Fruit fly (Drosophila melanogaster) whole organism, embryonic: ENCODE measurements around the gene CG46463.

Experiments
- Antp ChIP-seq: fragments of 200-800 bp; sonication (Bioruptor generic); optimal IDR thresholded peaks from 3 replicates; lab custom pipeline; 2016; ENCODE audit warnings: missing biosample characterization, missing genetic modification characterization
- B-H1 ChIP-seq: fragments of 200-800 bp; sonication (Bioruptor generic); IDR thresholded peaks from 3 replicates; pipeline ENCODE4 v1.3.6; 2022; ENCODE audit warnings: missing biosample characterization, missing genetic modification characterization
- BEAF-32 ChIP-seq: fragments of 200-800 bp; sonication (Bioruptor generic); optimal IDR thresholded peaks from 3 replicates; lab custom pipeline; 2017; ENCODE audit warnings: missing biosample characterization, missing genetic modification characterization, mild to moderate bottlenecking, moderate library complexity, missing genetic modification reagents
- Bdp1 ChIP-seq: fragments of 200-800 bp; sonication (Bioruptor generic); optimal IDR thresholded peaks from 3 replicates; lab custom pipeline; 2016; ENCODE audit warnings: missing biosample characterization, missing genetic modification characterization
- CG11696 ChIP-seq: fragments of 200-800 bp; sonication (Bioruptor generic); IDR thresholded peaks from 2 replicates; pipeline ENCODE4 v1.3.6; 2022; ENCODE audit warnings: missing biosample characterization, missing genetic modification characterization
- CG14710 ChIP-seq: fragments of 200-800 bp; sonication (Bioruptor generic); optimal IDR thresholded peaks from 3 replicates; lab custom pipeline; 2019; ENCODE audit warnings: missing biosample characterization, mild to moderate bottlenecking, missing genetic modification characterization, moderate library complexity
- CG15601 ChIP-seq: fragments of 200-800 bp; sonication (Bioruptor generic); optimal IDR thresholded peaks from 3 replicates; lab custom pipeline; 2019; ENCODE audit warnings: missing biosample characterization, mild to moderate bottlenecking, missing genetic modification characterization, moderate library complexity
- CG16779 ChIP-seq: fragments of 200-800 bp; sonication (Bioruptor generic); IDR thresholded peaks from 2 replicates; pipeline ENCODE4 v1.3.6; 2022; ENCODE audit warnings: missing biosample characterization, missing genetic modification characterization
- CG17568 ChIP-seq: fragments of 200-800 bp; sonication (Bioruptor generic); optimal IDR thresholded peaks from 2 replicates; lab custom pipeline; 2018; ENCODE audit warnings: missing biosample characterization, mild to moderate bottlenecking, missing genetic modification characterization, moderate library complexity
- CG17802 ChIP-seq: fragments of 200-800 bp; sonication (Bioruptor generic); optimal IDR thresholded peaks from 2 replicates; lab custom pipeline; 2018; ENCODE audit warnings: missing biosample characterization, mild to moderate bottlenecking, missing genetic modification characterization, moderate library complexity
- CG1792 ChIP-seq: fragments of 200-800 bp; sonication (Bioruptor generic); optimal IDR thresholded peaks from 2 replicates; lab custom pipeline; 2016; ENCODE audit warnings: missing biosample characterization, missing genetic modification characterization
- CG18262 ChIP-seq: fragments of 200-800 bp; optimal IDR thresholded peaks from 3 replicates; lab custom pipeline; 2019; ENCODE audit warnings: missing biosample characterization, mild to moderate bottlenecking, missing genetic modification characterization, moderate library complexity
- CG2116 ChIP-seq: fragments of 200-800 bp; sonication (Bioruptor generic); optimal IDR thresholded peaks from 3 replicates; lab custom pipeline; 2018; ENCODE audit warnings: missing biosample characterization, mild to moderate bottlenecking, missing genetic modification characterization
- CG2889 ChIP-seq: fragments of 200-800 bp; sonication (Bioruptor generic); IDR thresholded peaks from 3 replicates; pipeline ENCODE4 v1.3.6; 2022; ENCODE audit warnings: missing biosample characterization, missing genetic modification characterization
- CG31224 ChIP-seq: fragments of 200-800 bp; sonication (Bioruptor generic); IDR thresholded peaks from 2 replicates; pipeline ENCODE4 v1.3.6; 2022; ENCODE audit warnings: missing biosample characterization, missing genetic modification characterization
- CG3847 ChIP-seq: fragments of 200-800 bp; sonication (Bioruptor generic); IDR thresholded peaks from 2 replicates; pipeline ENCODE4 v1.3.6; 2022; ENCODE audit warnings: missing biosample characterization, missing genetic modification characterization
- CG4854 ChIP-seq: fragments of 200-800 bp; sonication (Bioruptor generic); optimal IDR thresholded peaks from 2 replicates; lab custom pipeline; 2016; ENCODE audit warnings: missing biosample characterization, missing genetic modification characterization, inconsistent platforms
- CG5245 ChIP-seq: fragments of 200-800 bp; sonication (Bioruptor generic); optimal IDR thresholded peaks from 3 replicates; lab custom pipeline; 2016; ENCODE audit warnings: missing biosample characterization, missing genetic modification characterization
- CG6272 ChIP-seq: fragments of 200-800 bp; sonication (Bioruptor generic); IDR thresholded peaks from 2 replicates; pipeline ENCODE4 v1.3.6; 2022; ENCODE audit warnings: missing biosample characterization, missing genetic modification characterization
- CG8478 ChIP-seq: fragments of >200 bp; optimal IDR thresholded peaks from 2 replicates; lab custom pipeline; 2018
- D19A ChIP-seq: fragments of 200-800 bp; optimal IDR thresholded peaks from 3 replicates; lab custom pipeline; 2019; ENCODE audit warnings: missing biosample characterization, mild to moderate bottlenecking, missing genetic modification characterization, moderate library complexity
- E2f2 ChIP-seq: fragments of 200-800 bp; sonication (Bioruptor generic); IDR thresholded peaks from 2 replicates; pipeline ENCODE4 v1.3.6; 2022; ENCODE audit warnings: missing biosample characterization, missing genetic modification characterization
- GATAe ChIP-seq: fragments of 200-800 bp; sonication (Bioruptor generic); conservative IDR thresholded peaks from 2 replicates; pipeline ENCODE4 v1.3.6; 2022; ENCODE audit warnings: missing biosample characterization, missing genetic modification characterization
- HLHmδ ChIP-seq: fragments of 200-800 bp; sonication (Bioruptor generic); optimal IDR thresholded peaks from 2 replicates; lab custom pipeline; 2018; ENCODE audit warnings: missing biosample characterization, mild to moderate bottlenecking, missing genetic modification characterization, moderate library complexity
- Hsf ChIP-seq: fragments of 200-800 bp; sonication (Bioruptor generic); optimal IDR thresholded peaks from 3 replicates; lab custom pipeline; 2016; ENCODE audit warnings: missing biosample characterization, missing genetic modification characterization
- Lhr ChIP-seq: fragments of 200-800 bp; sonication (Bioruptor generic); optimal IDR thresholded peaks from 3 replicates; lab custom pipeline; 2017; ENCODE audit warnings: mild to moderate bottlenecking, missing biosample characterization, missing genetic modification reagents, missing genetic modification characterization
- NK7.1 ChIP-seq: fragments of 200-800 bp; sonication (Bioruptor generic); optimal IDR thresholded peaks from 3 replicates; lab custom pipeline; 2016; ENCODE audit warnings: missing biosample characterization, missing genetic modification characterization
- NfI ChIP-seq: fragments of 200-800 bp; sonication (Bioruptor generic); optimal IDR thresholded peaks from 3 replicates; lab custom pipeline; 2018; ENCODE audit warnings: missing biosample characterization, mild to moderate bottlenecking, missing genetic modification characterization, moderate library complexity
- Oaz ChIP-seq: fragments of 200-800 bp; sonication (Bioruptor generic); IDR thresholded peaks from 2 replicates; pipeline ENCODE4 v1.3.6; 2022; ENCODE audit warnings: missing biosample characterization, missing genetic modification characterization
- Sry-δ ChIP-seq: fragments of 200-800 bp; sonication (Bioruptor generic); optimal IDR thresholded peaks from 2 replicates; lab custom pipeline; 2016; ENCODE audit warnings: missing biosample characterization, missing genetic modification characterization
- Stat92E ChIP-seq, 3 experiments: fragments of >200 bp in 2 of 3; fragments of 200-800 bp in 1 of 3; sonication (Bioruptor generic) in 1 of 3; optimal IDR thresholded peaks; 2 replicates each; lab custom pipeline; 2017 to 2019; ENCODE audit warnings: missing biosample characterization in 3 of 3, missing genetic modification characterization in 3 of 3, mild to moderate bottlenecking in 1 of 3, moderate library complexity in 1 of 3
- aop ChIP-seq: fragments of 200-800 bp; sonication (Bioruptor generic); IDR thresholded peaks from 2 replicates; pipeline ENCODE4 v1.3.6; 2022; ENCODE audit warnings: missing biosample characterization, missing genetic modification characterization
- ash1 ChIP-seq: fragments of 200-800 bp; sonication (Bioruptor generic); optimal IDR thresholded peaks from 2 replicates; lab custom pipeline; 2018; ENCODE audit warnings: missing biosample characterization, mild to moderate bottlenecking, missing genetic modification characterization
- bbx ChIP-seq: fragments of 200-800 bp; sonication (Bioruptor generic); IDR thresholded peaks from 2 replicates; pipeline ENCODE4 v1.3.6; 2022; ENCODE audit warnings: missing biosample characterization, missing genetic modification characterization; ENCODE audit not compliant: partially characterized antibody
- chm ChIP-seq: fragments of 200-800 bp; sonication (Bioruptor generic); IDR thresholded peaks from 2 replicates; pipeline ENCODE4 v1.3.6; 2022; ENCODE audit warnings: missing biosample characterization, missing genetic modification characterization
- crc ChIP-seq: fragments of 200-800 bp; sonication (Bioruptor generic); optimal IDR thresholded peaks from 2 replicates; lab custom pipeline; 2016; ENCODE audit warnings: missing biosample characterization, missing genetic modification characterization
- da ChIP-seq: fragments of 200-800 bp; sonication (Bioruptor generic); optimal IDR thresholded peaks from 2 replicates; lab custom pipeline; 2016; ENCODE audit warnings: missing biosample characterization, missing genetic modification characterization
- danr ChIP-seq: fragments of 200-800 bp; sonication (Bioruptor generic); IDR thresholded peaks from 2 replicates; pipeline ENCODE4 v1.3.6; 2022; ENCODE audit warnings: missing biosample characterization, missing genetic modification characterization
- dmrt11E ChIP-seq: fragments of 200-800 bp; sonication (Bioruptor generic); optimal IDR thresholded peaks from 3 replicates; lab custom pipeline; 2018; ENCODE audit warnings: missing biosample characterization, mild to moderate bottlenecking, missing genetic modification characterization, moderate library complexity
- en ChIP-seq: fragments of 200-800 bp; sonication (Bioruptor generic); optimal IDR thresholded peaks from 2 replicates; lab custom pipeline; 2016; ENCODE audit warnings: missing biosample characterization, missing genetic modification characterization
- eyg ChIP-seq: fragments of 200-800 bp; sonication (Bioruptor generic); optimal IDR thresholded peaks from 3 replicates; lab custom pipeline; 2016; ENCODE audit warnings: missing biosample characterization, missing genetic modification characterization
- fd3F ChIP-seq: fragments of 200-800 bp; sonication (Bioruptor generic); optimal IDR thresholded peaks from 2 replicates; lab custom pipeline; 2018; ENCODE audit warnings: missing biosample characterization, mild to moderate bottlenecking, missing genetic modification characterization, moderate library complexity
- h ChIP-seq: fragments of >200 bp; optimal IDR thresholded peaks from 2 replicates; lab custom pipeline; 2017
- inv ChIP-seq: fragments of 200-800 bp; sonication (Bioruptor generic); IDR thresholded peaks from 2 replicates; pipeline ENCODE4 v1.3.6; 2022; ENCODE audit warnings: missing biosample characterization, missing genetic modification characterization; ENCODE audit not compliant: partially characterized antibody
- jumu ChIP-seq: fragments of 200-800 bp; sonication (Bioruptor generic); optimal IDR thresholded peaks from 3 replicates; lab custom pipeline; 2016; ENCODE audit warnings: missing biosample characterization, missing genetic modification characterization
- nau ChIP-seq: fragments of 200-800 bp; sonication (Bioruptor generic); optimal IDR thresholded peaks from 3 replicates; lab custom pipeline; 2017; ENCODE audit warnings: missing biosample characterization, mild to moderate bottlenecking, missing genetic modification characterization, missing genetic modification reagents
- oc ChIP-seq: fragments of 200-800 bp; sonication (Bioruptor generic); optimal IDR thresholded peaks from 2 replicates; lab custom pipeline; 2018; ENCODE audit warnings: missing biosample characterization, mild to moderate bottlenecking, missing genetic modification characterization, moderate library complexity
- onecut ChIP-seq: fragments of 200-800 bp; sonication (Bioruptor generic); IDR thresholded peaks from 2 replicates; pipeline ENCODE4 v1.3.6; 2022; ENCODE audit warnings: missing biosample characterization, missing genetic modification characterization
- p53 ChIP-seq: fragments of 200-800 bp; sonication (Bioruptor generic); optimal IDR thresholded peaks from 2 replicates; lab custom pipeline; 2016; ENCODE audit warnings: missing biosample characterization, missing genetic modification characterization
- slp2 ChIP-seq: fragments of 200-800 bp; sonication (Bioruptor generic); optimal IDR thresholded peaks from 2 replicates; lab custom pipeline; 2016; ENCODE audit warnings: missing biosample characterization, missing genetic modification characterization
- tap ChIP-seq: fragments of 200-800 bp; optimal IDR thresholded peaks from 3 replicates; lab custom pipeline; 2019; ENCODE audit warnings: missing biosample characterization, mild to moderate bottlenecking, missing genetic modification characterization, moderate library complexity
- unc-4 ChIP-seq: fragments of 200-800 bp; sonication (Bioruptor generic); IDR thresholded peaks from 2 replicates; pipeline ENCODE4 v1.3.6; 2022; ENCODE audit warnings: missing biosample characterization, missing genetic modification characterization; ENCODE audit not compliant: partially characterized antibody
- yki ChIP-seq: fragments of >200 bp; optimal IDR thresholded peaks from 3 replicates; lab custom pipeline; 2018

Gene CG46463

dm6 chr3L:3434882-3435281 lies 26.2 kb upstream of the CG46463 start (continued):
- no peak for TF ChIP-seq GATAe (GFP tag; lab: Robert Waterston, UW)
- no peak for TF ChIP-seq NK7.1
- TF ChIP-seq danr (GFP tag; lab: Robert Waterston, UW), result no peak
- peak; percentile 41 for TF ChIP-seq CG18262 (tag; lab: Kevin White, UChicago)
- no peak for TF ChIP-seq en (GFP tag; lab: Kevin White, UChicago)
- no peak for TF ChIP-seq CG6272 (GFP tag; lab: Robert Waterston, UW)
- TF ChIP-seq CG5245 (GFP tag; lab: Kevin White, UChicago), result no peak
- no peak for TF ChIP-seq eyg (GFP tag; lab: Kevin White, UChicago)
- no peak for TF ChIP-seq CG1792
- TF ChIP-seq inv (GFP tag; lab: Robert Waterston, UW), result no peak
- TF ChIP-seq E2f2 (GFP tag; lab: Robert Waterston, UW), result no peak
- peak; percentile 5 for TF ChIP-seq tap (tag; lab: Kevin White, UChicago)
- no peak for TF ChIP-seq CG2116 (GFP tag; lab: Kevin White, UChicago)
- TF ChIP-seq NfI, result no peak
- TF ChIP-seq Lhr (GFP tag; lab: Kevin White, UChicago), result no peak
- no peak for TF ChIP-seq CG11696 (GFP tag; lab: Robert Waterston, UW)
- no peak for TF ChIP-seq h
- no peak for TF ChIP-seq B-H1
- TF ChIP-seq onecut (GFP tag; lab: Robert Waterston, UW), result 0 out of 2 replicates have a peak, but pooled peaks have one; percentile 8
- TF ChIP-seq unc-4 (GFP tag; lab: Robert Waterston, UW), result no peak
- no peak for TF ChIP-seq p53 (GFP tag; lab: Kevin White, UChicago)
- TF ChIP-seq CG16779 (GFP tag; lab: Robert Waterston, UW), result no peak
- TF ChIP-seq CG31224 (GFP tag; lab: Robert Waterston, UW), result no peak
- peak; percentile 4 for TF ChIP-seq dmrt11E (tag; lab: Kevin White, UChicago)
- TF ChIP-seq CG8478 (lab: Kevin White, UChicago), result no peak
- no peak for TF ChIP-seq CG4854
- no peak for TF ChIP-seq HLHmδ
- TF ChIP-seq Hsf (GFP tag; lab: Kevin White, UChicago), result no peak
- no peak for TF ChIP-seq yki (lab: Kevin White, UChicago)
- TF ChIP-seq CG3847, result peak; percentile 12; the same call in 1 of the 2 replicates
- no peak for TF ChIP-seq jumu (GFP tag; lab: Kevin White, UChicago)
- peak; percentile 25 for TF ChIP-seq CG14710 (tag; lab: Kevin White, UChicago)
- no peak for TF ChIP-seq slp2 (GFP tag; lab: Kevin White, UChicago)
- TF ChIP-seq Sry-δ (GFP tag; lab: Kevin White, UChicago), result no peak
- TF ChIP-seq da (GFP tag; lab: Kevin White, UChicago), result no peak
- no peak for TF ChIP-seq aop (GFP tag; lab: Robert Waterston, UW)
- no peak for TF ChIP-seq CG17802 (tag; lab: Kevin White, UChicago)
- peak; percentile 63 for TF ChIP-seq CG15601
- TF ChIP-seq Antp (GFP tag; lab: Kevin White, UChicago), result no peak
- no peak for TF ChIP-seq CG17568 (GFP tag; lab: Kevin White, UChicago)
- no peak for TF ChIP-seq BEAF-32 (GFP tag; lab: Kevin White, UChicago)
- no peak for TF ChIP-seq crc
- TF ChIP-seq fd3F (GFP tag; lab: Kevin White, UChicago), result no peak
- TF ChIP-seq CG2889 (GFP tag; lab: Robert Waterston, UW), result no peak
- TF ChIP-seq Stat92E (GFP tag; optimal IDR thresholded peaks at IDR 0.05; lab: Kevin White, UChicago), result no peak
- no peak for TF ChIP-seq ash1
- peak; percentile 34 for TF ChIP-seq D19A (tag; lab: Kevin White, UChicago)
- TF ChIP-seq chm (GFP tag; lab: Robert Waterston, UW), result peak; percentile 54; the same call in 1 of the 2 replicates
- TF ChIP-seq Oaz (GFP tag; lab: Robert Waterston, UW), result no peak
- TF ChIP-seq Bdp1 (GFP tag; lab: Kevin White, UChicago), result no peak
- TF ChIP-seq nau, result peak; percentile 14
- TF ChIP-seq oc, result no peak
- no peak for TF ChIP-seq bbx (GFP tag; lab: Robert Waterston, UW)
